Fruit fly (Drosophila melanogaster): Measurements from ENCODE around the gene Sfmbt.

Sfmbt gene

dm6 chr2L:13203437-13204137, 27.0 kb upstream of the Sfmbt start, which contains the start of gene Pect (continued):
- TF ChIP-seq CG18476 (GFP tag; optimal IDR thresholded peaks at IDR 0.05) (peak; percentile 19), nmo (GFP tag; optimal IDR thresholded peaks at IDR 0.05) (peak; percentile 73), amos (GFP tag; IDR thresholded peaks at IDR 0.05; ENCODE audit: partially characterized antibody) (peak; percentile 64), gfzf (GFP tag; optimal IDR thresholded peaks at IDR 0.05) (peak; percentile 89), fd96Cb (tag; optimal IDR thresholded peaks at IDR 0.05) (peak; percentile 12), CkIIα-i1 (GFP tag; IDR thresholded peaks at IDR 0.05) (no peak), CG2199 (GFP tag; IDR thresholded peaks at IDR 0.05) (0 out of 3 replicates have a peak, but pooled peaks have one; percentile 54), CG17186 (GFP tag; optimal IDR thresholded peaks at IDR 0.05) (peak; percentile 11), hkb (optimal IDR thresholded peaks at IDR 0.05) (no peak), hkb (GFP tag; IDR thresholded peaks at IDR 0.05) (0 out of 2 replicates have a peak, but pooled peaks have one; percentile 52), CG3838 (GFP tag; optimal IDR thresholded peaks at IDR 0.05) (no peak), CG12155 (GFP tag; optimal IDR thresholded peaks at IDR 0.05) (peak; percentile 8), CG8281 (tag; optimal IDR thresholded peaks at IDR 0.05) (no peak), CG11398 (GFP tag; optimal IDR thresholded peaks at IDR 0.05) (no peak), wek (GFP tag; optimal IDR thresholded peaks at IDR 0.05) (peak; percentile 5), CG9727 (GFP tag; optimal IDR thresholded peaks at IDR 0.05) (peak; percentile 37), CG9797 (GFP tag; optimal IDR thresholded peaks at IDR 0.05) (peak; percentile 80), pan (optimal IDR thresholded peaks at IDR 0.05) (no peak), pan (GFP tag; optimal IDR thresholded peaks at IDR 0.05 in 1 of 2, IDR thresholded peaks at IDR 0.05 in 1 of 2) (peak in 1 of 2 experiments; percentile 4), mirr (GFP tag; optimal IDR thresholded peaks at IDR 0.05) (peak; percentile 49), Stat92E (GFP tag; optimal IDR thresholded peaks at IDR 0.05) (peak in 1 of 3 experiments; percentile 41), gsb (GFP tag; IDR thresholded peaks at IDR 0.05) (no peak), CG12299 (tag; optimal IDR thresholded peaks at IDR 0.05) (peak; percentile 49), CG30403 (GFP tag; optimal IDR thresholded peaks at IDR 0.05) (peak; percentile 26), CG13424 (tag; optimal IDR thresholded peaks at IDR 0.05) (peak; percentile 59), BEAF-32 (GFP tag; optimal IDR thresholded peaks at IDR 0.05) (peak; percentile 83), pfk (GFP tag; optimal IDR thresholded peaks at IDR 0.05) (peak; percentile 5), NC2β (GFP tag; optimal IDR thresholded peaks at IDR 0.05) (peak; percentile 4), CG10267 (tag; optimal IDR thresholded peaks at IDR 0.05) (peak; percentile 60), CG32532 (GFP tag; IDR thresholded peaks at IDR 0.05) (peak; percentile 60; the same call in 1 of the 2 replicates), phol (tag; optimal IDR thresholded peaks at IDR 0.05) (peak; percentile 63), Oaz (GFP tag; IDR thresholded peaks at IDR 0.05) (no peak), Ptx1 (GFP tag; IDR thresholded peaks at IDR 0.05) (peak; percentile 60), CG17802 (tag; optimal IDR thresholded peaks at IDR 0.05) (no peak), Med (GFP tag) (peak; percentile 79), CG30020 (tag; optimal IDR thresholded peaks at IDR 0.05) (peak; percentile 16), Antp (GFP tag; optimal IDR thresholded peaks at IDR 0.05) (peak; percentile 24), row (GFP tag; IDR thresholded peaks at IDR 0.05) (peak; percentile 81), sna (GFP tag; IDR thresholded peaks at IDR 0.05; ENCODE audit: partially characterized antibody) (0 out of 2 replicates have a peak, but pooled peaks have one; percentile 35), CG7372 (GFP tag; IDR thresholded peaks at IDR 0.05) (no peak), CG12659 (GFP tag; optimal IDR thresholded peaks at IDR 0.05) (peak; percentile 11), grau (tag; optimal IDR thresholded peaks at IDR 0.05) (peak; percentile 20), sd (tag; optimal IDR thresholded peaks at IDR 0.05) (no peak), CG18011 (GFP tag; optimal IDR thresholded peaks at IDR 0.05) (peak; percentile 8), Hsf (GFP tag; optimal IDR thresholded peaks at IDR 0.05) (no peak), esg (GFP tag; conservative IDR thresholded peaks at IDR 0.05) (0 out of 2 replicates have a peak, but pooled peaks have one; percentile 9), vvl (GFP tag; IDR thresholded peaks at IDR 0.05) (peak; percentile 18; the same call in 1 of the 2 replicates), CG10209 (GFP tag; optimal IDR thresholded peaks at IDR 0.05) (no peak), fu2 (GFP tag; optimal IDR thresholded peaks at IDR 0.05) (no peak)
